Worm (Caenorhabditis elegans): Measurements from ENCODE around the gene C10E2.5.

DNA sequence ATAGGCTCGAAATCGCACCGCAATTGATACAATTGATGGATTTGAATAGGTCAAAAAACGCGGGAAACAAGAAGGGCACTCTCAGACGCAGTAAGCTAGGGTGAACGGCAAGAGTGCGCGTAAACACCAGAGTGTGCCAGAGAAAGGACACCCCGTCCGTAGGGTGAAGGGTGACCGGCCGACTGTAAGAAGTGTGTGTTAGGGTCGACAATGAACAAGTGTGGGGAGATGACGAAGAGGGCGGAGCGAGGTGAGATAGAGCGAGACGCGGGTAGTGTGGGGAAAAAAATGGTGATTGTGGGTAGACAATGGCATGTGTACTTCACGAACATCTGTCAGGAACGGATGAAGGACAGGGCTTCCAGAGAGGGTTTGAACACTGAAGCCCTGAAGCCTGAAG, 16.5 kb upstream of the C10E2.5 start:
- TF ChIP-seq elt-1 (tag; optimal IDR thresholded peaks at IDR 0.05) (no peak), snpc-4 (tag; optimal IDR thresholded peaks at IDR 0.05) (no peak), ama-1 (optimal IDR thresholded peaks at IDR 0.05) (no peak), nhr-21 (tag; optimal IDR thresholded peaks at IDR 0.05) (no peak), sma-9 (GFP tag; optimal IDR thresholded peaks at IDR 0.05) (no peak), sma-9 (tag; optimal IDR thresholded peaks at IDR 0.05) (no peak), nhr-11 (tag; optimal IDR thresholded peaks at IDR 0.05) (no peak), nhr-237 (tag; optimal IDR thresholded peaks at IDR 0.05) (no peak), lsy-2 (tag; optimal IDR thresholded peaks at IDR 0.05) (no peak), nhr-12 (tag; optimal IDR thresholded peaks at IDR 0.05) (no peak), unc-62 (GFP tag; optimal IDR thresholded peaks at IDR 0.05) (no peak), skn-1 (tag; optimal IDR thresholded peaks at IDR 0.05) (no peak), aly-2 (tag; optimal IDR thresholded peaks at IDR 0.05) (no peak), mdl-1 (tag; optimal IDR thresholded peaks at IDR 0.05) (no peak), nhr-25 (tag; optimal IDR thresholded peaks at IDR 0.05) (no peak)
